Worm (Caenorhabditis elegans) whole organism, L4/young adult: ENCODE results near the gene F07C3.16.

ENCODE experiments used
- W03F9.2 ChIP-seq: fragments of 150-350 bp; optimal IDR thresholded peaks from 2 replicates; lab custom pipeline; 2014; ENCODE audit warnings: missing biosample characterization, missing genetic modification characterization
- dao-5 ChIP-seq: sonication (generic microtip); optimal IDR thresholded peaks from 2 replicates; lab custom pipeline; 2016; ENCODE audit warnings: missing genotype, missing genetic modification characterization, moderate library complexity, missing compliant biosample characterization
- him-1 ChIP-seq: sonication (generic microtip); optimal IDR thresholded peaks from 2 replicates; lab custom pipeline; 2016; ENCODE audit warnings: missing genotype, missing genetic modification reagents, missing genetic modification characterization, missing compliant biosample characterization

DNA sequence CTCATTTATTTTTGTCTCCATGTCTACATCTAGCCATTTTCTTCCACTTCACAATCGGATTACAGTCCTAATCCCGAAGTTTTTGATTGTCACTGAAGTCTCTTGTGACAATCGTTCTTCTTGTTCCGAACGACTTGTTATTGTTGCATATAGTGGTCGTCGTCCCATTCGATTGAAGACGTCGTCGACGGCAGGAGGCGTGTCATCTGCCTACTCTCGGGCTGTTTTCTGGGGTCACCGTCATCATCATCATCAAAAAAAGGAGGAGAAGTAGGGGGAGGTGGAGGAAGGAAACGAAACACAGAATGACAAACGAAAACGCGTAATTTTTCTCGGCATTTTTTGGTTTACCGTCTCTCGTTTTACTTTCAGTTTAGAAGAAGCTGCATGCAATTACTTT is 47.7 kb upstream of the F07C3.16 start, which contains the start of gene F44A2.3:
- TF ChIP-seq him-1: no peak
- no peak for TF ChIP-seq W03F9.2 (tag; lab: Kevin White, UChicago)
- no peak for TF ChIP-seq dao-5 (tag; lab: Kevin White, UChicago)
